Worm (Caenorhabditis elegans): ENCODE measurements around the gene ras-2.
A peak's percentile ranks its signal among the peaks of the same experiment; 100 is the strongest.

ras-2 gene

DNA sequence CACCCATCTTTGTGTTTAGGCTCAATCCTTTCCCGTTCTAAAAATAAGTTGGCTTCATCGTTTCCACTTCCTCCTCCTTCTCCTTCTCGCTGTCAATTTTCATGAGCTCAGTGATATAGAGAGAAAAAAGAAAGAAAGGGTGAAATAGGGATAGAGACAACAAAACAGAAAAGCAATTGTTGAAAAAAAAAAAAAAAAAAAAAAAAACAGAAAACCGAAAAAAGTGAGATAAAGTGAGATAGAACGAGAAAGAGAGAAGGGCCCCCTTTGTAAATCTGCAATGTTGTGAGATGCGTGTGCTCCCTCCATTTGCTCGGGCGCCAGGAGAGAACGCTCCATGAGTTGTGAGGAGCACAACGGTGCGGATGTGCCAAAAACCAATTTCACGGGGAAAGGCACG, 16.0 kb downstream of the ras-2 start (continued):
- TF ChIP-seq ceh-62 (tag; optimal IDR thresholded peaks at IDR 0.05) (no peak), nhr-48 (tag; optimal IDR thresholded peaks at IDR 0.05) (no peak), vab-7 (GFP tag; IDR thresholded peaks at IDR 0.05) (no peak), tra-1 (GFP tag; IDR thresholded peaks at IDR 0.05) (no peak), lir-3 (tag; optimal IDR thresholded peaks at IDR 0.05) (no peak), ctbp-1 (GFP tag; IDR thresholded peaks at IDR 0.05) (peak; percentile 67; the same call in 1 of the 2 replicates)

DNA sequence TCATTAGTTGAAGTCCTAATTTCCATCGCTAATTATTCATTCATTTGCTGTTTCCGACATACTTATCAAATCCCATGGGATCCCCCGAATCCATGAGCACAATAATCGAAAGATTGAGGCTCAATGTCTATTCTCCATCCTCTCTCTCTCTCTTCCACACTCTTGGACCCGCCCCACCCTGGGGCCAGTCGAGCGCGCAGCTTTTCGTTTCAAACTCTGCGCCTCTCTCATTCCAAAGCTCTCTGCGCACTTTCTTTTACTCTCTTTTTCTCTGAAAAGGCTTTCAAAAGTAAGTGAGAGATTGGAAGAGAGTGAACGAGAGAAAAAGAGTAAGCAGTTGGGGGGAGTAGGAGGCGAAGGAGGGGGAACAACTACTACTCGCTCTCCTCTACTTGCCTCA, 18.1 kb downstream of the ras-2 start, which contains the start of gene acy-1:
Gene acy-1, plus strand, starts transcription at position 346 of the 400 bp plus-strand sequence.
- peak; percentile 66 to 84 for TF ChIP-seq lsy-2 (tag; optimal IDR thresholded peaks at IDR 0.05)
- TF ChIP-seq mep-1 (tag; optimal IDR thresholded peaks at IDR 0.05): peak; percentile 74
- no peak for TF ChIP-seq fos-1 (tag; optimal IDR thresholded peaks at IDR 0.05)
- TF ChIP-seq ZK337.2 (GFP tag; IDR thresholded peaks at IDR 0.05): no peak
- TF ChIP-seq cey-2 (tag; optimal IDR thresholded peaks at IDR 0.05; ENCODE audit: borderline replicate concordance, insufficient read depth): no peak
- no peak for TF ChIP-seq nhr-41 (GFP tag; IDR thresholded peaks at IDR 0.05)
- TF ChIP-seq lin-29 (GFP tag; IDR thresholded peaks at IDR 0.05): no peak
- no peak for TF ChIP-seq pqm-1 (tag; optimal IDR thresholded peaks at IDR 0.05)
- TF ChIP-seq mes-2 (tag; optimal IDR thresholded peaks at IDR 0.05; ENCODE audit: poor library complexity, severe bottlenecking): peak; percentile 45
- TF ChIP-seq unc-62 (GFP tag; optimal IDR thresholded peaks at IDR 0.05 in 1 of 2): peak in 1 of 2 experiments; percentile 30
- no peak for TF ChIP-seq unc-62 (tag; optimal IDR thresholded peaks at IDR 0.05)
- TF ChIP-seq pha-4 (GFP tag; IDR thresholded peaks at IDR 0.05): no peak
- TF ChIP-seq pha-4 (tag; optimal IDR thresholded peaks at IDR 0.05): peak; percentile 14
- TF ChIP-seq mdl-1 (tag; optimal IDR thresholded peaks at IDR 0.05): peak in 1 of 2 experiments; percentile 30
- no peak for TF ChIP-seq F26F4.8 (GFP tag; conservative IDR thresholded peaks at IDR 0.05)
- TF ChIP-seq duxl-1 (tag; optimal IDR thresholded peaks at IDR 0.05; ENCODE audit: poor library complexity): no peak
- TF ChIP-seq nhr-237 (tag; optimal IDR thresholded peaks at IDR 0.05): no peak
- TF ChIP-seq hmg-1.1 (GFP tag; IDR thresholded peaks at IDR 0.05): peak; percentile 79
- no peak for TF ChIP-seq nhr-48 (tag; optimal IDR thresholded peaks at IDR 0.05)
- no peak for TF ChIP-seq ztf-7 (tag; optimal IDR thresholded peaks at IDR 0.05)
- TF ChIP-seq D1046.2 (GFP tag; IDR thresholded peaks at IDR 0.05): no peak
- TF ChIP-seq skn-1 (tag; optimal IDR thresholded peaks at IDR 0.05): no peak
- TF ChIP-seq hlh-11 (tag; optimal IDR thresholded peaks at IDR 0.05): peak; percentile 60
- no peak for TF ChIP-seq nhr-111 (GFP tag; optimal IDR thresholded peaks at IDR 0.05)
- peak; percentile 65 for TF ChIP-seq lin-38 (GFP tag; IDR thresholded peaks at IDR 0.05)
- TF ChIP-seq sdz-12 (GFP tag; optimal IDR thresholded peaks at IDR 0.05): no peak
- TF ChIP-seq dmd-8 (GFP tag; IDR thresholded peaks at IDR 0.05): 0 out of 2 replicates have a peak, but pooled peaks have one; percentile 48
- TF ChIP-seq ZK546.5 (tag; optimal IDR thresholded peaks at IDR 0.05): no peak
- TF ChIP-seq unc-39 (tag; optimal IDR thresholded peaks at IDR 0.05): no peak
- TF ChIP-seq hlh-30 (tag; optimal IDR thresholded peaks at IDR 0.05; ENCODE audit: insufficient read depth): no peak
- peak; percentile 70 for TF ChIP-seq ctbp-1 (GFP tag; IDR thresholded peaks at IDR 0.05)
- no peak for TF ChIP-seq lin-15B (tag; optimal IDR thresholded peaks at IDR 0.05)
- TF ChIP-seq snpc-1.2 (GFP tag; IDR thresholded peaks at IDR 0.05): no peak
- TF ChIP-seq ceh-32 (tag; optimal IDR thresholded peaks at IDR 0.05; ENCODE audit: poor library complexity): no peak
- TF ChIP-seq daf-19 (GFP tag; conservative IDR thresholded peaks at IDR 0.05): no peak
- TF ChIP-seq daf-16 (GFP tag; optimal IDR thresholded peaks at IDR 0.05): peak in 1 of 2 experiments; percentile 14
- TF ChIP-seq daf-16 (tag; optimal IDR thresholded peaks at IDR 0.05): no peak
- peak; percentile 19 for TF ChIP-seq lin-13 (GFP tag; optimal IDR thresholded peaks at IDR 0.05)
- TF ChIP-seq dpl-1 (GFP tag; optimal IDR thresholded peaks at IDR 0.05): peak; percentile 58
- no peak for TF ChIP-seq ama-1 (optimal IDR thresholded peaks at IDR 0.05)
- peak; percentile 28; the same call in 1 of the 2 replicates for TF ChIP-seq dmd-6 (GFP tag; IDR thresholded peaks at IDR 0.05)
- TF ChIP-seq rbr-2 (tag; optimal IDR thresholded peaks at IDR 0.05): peak; percentile 76
- TF ChIP-seq aha-1 (tag): peak; percentile 95
- peak; percentile 42 for TF ChIP-seq F37D6.2 (tag; optimal IDR thresholded peaks at IDR 0.05)
- no peak for TF ChIP-seq tag-97 (GFP tag; IDR thresholded peaks at IDR 0.05)
- no peak for TF ChIP-seq snpc-4 (tag; optimal IDR thresholded peaks at IDR 0.05)
- no peak for TF ChIP-seq Y5F2A.4 (GFP tag; optimal IDR thresholded peaks at IDR 0.05)

All from whole organism, L4 larva.